In genomic region chr3R:25453150-25453680, dm6 we compare ENCODE assay signal across 1 fruit fly cellular context.
TF ChIP-seq lines count a peak whose summit lies in the region.

No protein-coding gene starts in this region.

TF ChIP-seq in whole organism, embryonic, 481 proteins besides CTCF, POLR2A, EP300 and RAD21 (continued from another document and continues in another):
- TF ChIP-seq CG13624 (GFP tag; optimal IDR thresholded peaks at IDR 0.05; lab: Kevin White, UChicago) (no peak), CG7786 (GFP tag; optimal IDR thresholded peaks at IDR 0.05; lab: Kevin White, UChicago) (no peak), GATAe (GFP tag; conservative IDR thresholded peaks at IDR 0.05; lab: Robert Waterston, UW) (peak; percentile 28; the same call in 1 of the 2 replicates), Hr3 (GFP tag; optimal IDR thresholded peaks at IDR 0.05; lab: Kevin White, UChicago) (peak; percentile 7), twi (tag; optimal IDR thresholded peaks at IDR 0.05; lab: Kevin White, UChicago) (peak; percentile 25), CG6683 (GFP tag; optimal IDR thresholded peaks at IDR 0.05; lab: Kevin White, UChicago) (no peak), CoRest (tag; optimal IDR thresholded peaks at IDR 0.05; lab: Kevin White, UChicago) (peak; percentile 61), cg (GFP tag; optimal IDR thresholded peaks at IDR 0.05; lab: Kevin White, UChicago) (no peak), CG3407 (GFP tag; optimal IDR thresholded peaks at IDR 0.05; lab: Kevin White, UChicago) (peak; percentile 55), MTF-1 (GFP tag; optimal IDR thresholded peaks at IDR 0.05; lab: Kevin White, UChicago; ENCODE audit: borderline replicate concordance) (peak; percentile 13), CG6175 (GFP tag; IDR thresholded peaks at IDR 0.05; lab: Robert Waterston, UW) (no peak), lbe (GFP tag; optimal IDR thresholded peaks at IDR 0.05; lab: Kevin White, UChicago) (peak; percentile 5), CG17361 (GFP tag; IDR thresholded peaks at IDR 0.05; lab: Robert Waterston, UW) (0 out of 3 replicates have a peak, but pooled peaks have one; percentile 35), br (optimal IDR thresholded peaks at IDR 0.05; lab: Kevin White, UChicago) (no peak), cas (GFP tag; IDR thresholded peaks at IDR 0.05; lab: Robert Waterston, UW) (no peak), Nf-YA (GFP tag; IDR thresholded peaks at IDR 0.05; lab: Robert Waterston, UW) (0 out of 2 replicates have a peak, but pooled peaks have one; percentile 32), bbx (GFP tag; IDR thresholded peaks at IDR 0.05; lab: Robert Waterston, UW; ENCODE audit: partially characterized antibody) (no peak), toy (GFP tag; IDR thresholded peaks at IDR 0.05; lab: Robert Waterston, UW) (no peak), HHEX (GFP tag; optimal IDR thresholded peaks at IDR 0.05; lab: Kevin White, UChicago) (peak; percentile 56), row (GFP tag; IDR thresholded peaks at IDR 0.05; lab: Robert Waterston, UW) (no peak), maf-S (GFP tag; optimal IDR thresholded peaks at IDR 0.05; lab: Kevin White, UChicago) (peak; percentile 21), CG2129 (GFP tag; IDR thresholded peaks at IDR 0.05; lab: Robert Waterston, UW; ENCODE audit: partially characterized antibody) (no peak), Trl (optimal IDR thresholded peaks at IDR 0.05; lab: Kevin White, UChicago) (no peak), Trl (GFP tag; optimal IDR thresholded peaks at IDR 0.05; lab: Kevin White, UChicago) (peak; percentile 19), D (optimal IDR thresholded peaks at IDR 0.05; lab: Kevin White, UChicago) (no peak), D (GFP tag; optimal IDR thresholded peaks at IDR 0.05; lab: Kevin White, UChicago) (peak; percentile 52), CG14965 (GFP tag; optimal IDR thresholded peaks at IDR 0.05; lab: Kevin White, UChicago; ENCODE audit: borderline replicate concordance) (peak; percentile 23), Scr (GFP tag; IDR thresholded peaks at IDR 0.05; lab: Robert Waterston, UW; ENCODE audit: partially characterized antibody) (no peak), knrl (GFP tag; IDR thresholded peaks at IDR 0.05; lab: Robert Waterston, UW; ENCODE audit: partially characterized antibody) (no peak), Taf1 (GFP tag; IDR thresholded peaks at IDR 0.05; lab: Robert Waterston, UW) (no peak), CG1024 (GFP tag; IDR thresholded peaks at IDR 0.05; lab: Robert Waterston, UW) (0 out of 2 replicates have a peak, but pooled peaks have one; percentile 16), Spps (tag; optimal IDR thresholded peaks at IDR 0.05; lab: Kevin White, UChicago) (no peak), dysf (GFP tag; IDR thresholded peaks at IDR 0.05; lab: Robert Waterston, UW) (no peak; the same call in 2 of the 3 replicates), ERR (GFP tag; optimal IDR thresholded peaks at IDR 0.05; lab: Kevin White, UChicago) (no peak), Meics (GFP tag; optimal IDR thresholded peaks at IDR 0.05; lab: Kevin White, UChicago) (peak; percentile 38), ATbp (GFP tag; optimal IDR thresholded peaks at IDR 0.05; lab: Kevin White, UChicago) (peak; percentile 54), psq (GFP tag; optimal IDR thresholded peaks at IDR 0.05; lab: Kevin White, UChicago) (no peak), CG14014 (GFP tag; IDR thresholded peaks at IDR 0.05; lab: Robert Waterston, UW) (peak; percentile 26; the same call in 1 of the 2 replicates), ac (GFP tag; optimal IDR thresholded peaks at IDR 0.05; lab: Kevin White, UChicago) (peak; percentile 29), CG9797 (GFP tag; optimal IDR thresholded peaks at IDR 0.05; lab: Kevin White, UChicago) (no peak), CG17385 (GFP tag; optimal IDR thresholded peaks at IDR 0.05; lab: Kevin White, UChicago) (peak; percentile 60), unc-4 (GFP tag; IDR thresholded peaks at IDR 0.05; lab: Robert Waterston, UW; ENCODE audit: partially characterized antibody) (no peak), Sry-δ (GFP tag; optimal IDR thresholded peaks at IDR 0.05; lab: Kevin White, UChicago) (no peak), Oli (tag; optimal IDR thresholded peaks at IDR 0.05; lab: Kevin White, UChicago) (peak; percentile 18), sd (tag; optimal IDR thresholded peaks at IDR 0.05; lab: Kevin White, UChicago) (peak; percentile 64), B-H2 (GFP tag; optimal IDR thresholded peaks at IDR 0.05; lab: Kevin White, UChicago) (peak; percentile 54), schlank (tag; optimal IDR thresholded peaks at IDR 0.05; lab: Kevin White, UChicago) (no peak), CG17829 (tag; optimal IDR thresholded peaks at IDR 0.05; lab: Kevin White, UChicago) (peak; percentile 39), Atf6 (GFP tag; IDR thresholded peaks at IDR 0.05; lab: Robert Waterston, UW) (peak; percentile 28; the same call in 1 of the 2 replicates), CG17186 (GFP tag; optimal IDR thresholded peaks at IDR 0.05; lab: Kevin White, UChicago) (no peak), Doc2 (GFP tag; IDR thresholded peaks at IDR 0.05; lab: Robert Waterston, UW) (no peak), CG12236 (GFP tag; optimal IDR thresholded peaks at IDR 0.05; lab: Kevin White, UChicago) (peak; percentile 47), CG13296 (GFP tag; optimal IDR thresholded peaks at IDR 0.05; lab: Kevin White, UChicago) (peak; percentile 77), gcm (GFP tag; optimal IDR thresholded peaks at IDR 0.05; lab: Kevin White, UChicago) (peak; percentile 65), insv (GFP tag; optimal IDR thresholded peaks at IDR 0.05; lab: Kevin White, UChicago) (peak in 1 of 2 experiments; percentile 34), CG18764 (GFP tag; optimal IDR thresholded peaks at IDR 0.05; lab: Kevin White, UChicago) (peak; percentile 26), cwo (GFP tag; optimal IDR thresholded peaks at IDR 0.05; lab: Kevin White, UChicago) (peak; percentile 3), Doc3 (GFP tag; IDR thresholded peaks at IDR 0.05; lab: Robert Waterston, UW; ENCODE audit: partially characterized antibody) (no peak), CG32767 (GFP tag; IDR thresholded peaks at IDR 0.05; lab: Robert Waterston, UW) (peak; percentile 43; the same call in 1 of the 2 replicates), CG4730 (GFP tag; IDR thresholded peaks at IDR 0.05; lab: Robert Waterston, UW) (no peak), CG6765 (GFP tag; optimal IDR thresholded peaks at IDR 0.05; lab: Kevin White, UChicago) (no peak), Sox100B (GFP tag; optimal IDR thresholded peaks at IDR 0.05; lab: Kevin White, UChicago) (peak; percentile 72), CG6854 (GFP tag; optimal IDR thresholded peaks at IDR 0.05; lab: Kevin White, UChicago) (peak; percentile 9), CG9727 (GFP tag; optimal IDR thresholded peaks at IDR 0.05; lab: Kevin White, UChicago) (peak; percentile 74), CG12769 (tag; optimal IDR thresholded peaks at IDR 0.05; lab: Kevin White, UChicago) (no peak), sima (GFP tag; optimal IDR thresholded peaks at IDR 0.05; lab: Kevin White, UChicago) (peak; percentile 12), Mrtf (GFP tag; IDR thresholded peaks at IDR 0.05; lab: Robert Waterston, UW) (no peak), CHES-1-like (GFP tag; optimal IDR thresholded peaks at IDR 0.05; lab: Kevin White, UChicago) (no peak), jigr1 (GFP tag; IDR thresholded peaks at IDR 0.05; lab: Robert Waterston, UW) (no peak), TFAM (GFP tag; optimal IDR thresholded peaks at IDR 0.05; lab: Kevin White, UChicago) (peak; percentile 33), Jarid2 (GFP tag; optimal IDR thresholded peaks at IDR 0.05; lab: Kevin White, UChicago) (peak; percentile 1), Xrp1 (GFP tag; IDR thresholded peaks at IDR 0.05; lab: Robert Waterston, UW) (peak; percentile 32), CG33213 (GFP tag; optimal IDR thresholded peaks at IDR 0.05; lab: Kevin White, UChicago) (peak; percentile 3), Side (GFP tag; optimal IDR thresholded peaks at IDR 0.05; lab: Kevin White, UChicago) (no peak), en (GFP tag; optimal IDR thresholded peaks at IDR 0.05; lab: Kevin White, UChicago) (peak; percentile 10), ftz-f1 (GFP tag; optimal IDR thresholded peaks at IDR 0.05; lab: Kevin White, UChicago) (peak; percentile 27), stwl (tag; optimal IDR thresholded peaks at IDR 0.05; lab: Kevin White, UChicago) (peak; percentile 5), lmd (GFP tag; IDR thresholded peaks at IDR 0.05; lab: Robert Waterston, UW) (no peak), CG12659 (GFP tag; optimal IDR thresholded peaks at IDR 0.05; lab: Kevin White, UChicago) (peak; percentile 26), D19A (tag; optimal IDR thresholded peaks at IDR 0.05; lab: Kevin White, UChicago) (peak; percentile 47), CG33557 (GFP tag; optimal IDR thresholded peaks at IDR 0.05; lab: Kevin White, UChicago) (peak; percentile 83), CG15011 (GFP tag; optimal IDR thresholded peaks at IDR 0.05; lab: Kevin White, UChicago) (peak; percentile 79), Asciz (GFP tag; optimal IDR thresholded peaks at IDR 0.05; lab: Kevin White, UChicago) (peak; percentile 81), sr (GFP tag; IDR thresholded peaks at IDR 0.05; lab: Robert Waterston, UW) (no peak), CG4707 (GFP tag; optimal IDR thresholded peaks at IDR 0.05; lab: Kevin White, UChicago) (no peak), fd96Cb (tag; optimal IDR thresholded peaks at IDR 0.05; lab: Kevin White, UChicago) (no peak), fu2 (GFP tag; optimal IDR thresholded peaks at IDR 0.05; lab: Kevin White, UChicago) (no peak), ci (GFP tag; IDR thresholded peaks at IDR 0.05; lab: Robert Waterston, UW) (peak; percentile 54), slp2 (GFP tag; optimal IDR thresholded peaks at IDR 0.05; lab: Kevin White, UChicago) (peak; percentile 23), CG1603 (tag; optimal IDR thresholded peaks at IDR 0.05; lab: Kevin White, UChicago) (peak; percentile 50), Tbp (GFP tag; optimal IDR thresholded peaks at IDR 0.05; lab: Kevin White, UChicago) (no peak), CG6272 (GFP tag; IDR thresholded peaks at IDR 0.05; lab: Robert Waterston, UW) (no peak), CG4328 (GFP tag; optimal IDR thresholded peaks at IDR 0.05; lab: Kevin White, UChicago) (peak; percentile 1), Sox102F (GFP tag; optimal IDR thresholded peaks at IDR 0.05; lab: Kevin White, UChicago) (peak; percentile 34), CG16779 (GFP tag; IDR thresholded peaks at IDR 0.05; lab: Robert Waterston, UW) (no peak), scrt (GFP tag; optimal IDR thresholded peaks at IDR 0.05; lab: Kevin White, UChicago) (peak; percentile 61), Stat92E (GFP tag; optimal IDR thresholded peaks at IDR 0.05; lab: Kevin White, UChicago) (no peak), Drgx (GFP tag; IDR thresholded peaks at IDR 0.05; lab: Robert Waterston, UW) (no peak), CG6813 (GFP tag; optimal IDR thresholded peaks at IDR 0.05; lab: Kevin White, UChicago) (peak; percentile 64), crp (GFP tag; optimal IDR thresholded peaks at IDR 0.05; lab: Kevin White, UChicago) (no peak), pum (GFP tag; optimal IDR thresholded peaks at IDR 0.05; lab: Kevin White, UChicago) (no peak), CG1233 (GFP tag; optimal IDR thresholded peaks at IDR 0.05; lab: Kevin White, UChicago) (peak; percentile 28), usp (GFP tag; optimal IDR thresholded peaks at IDR 0.05; lab: Kevin White, UChicago) (no peak), pzg (GFP tag; optimal IDR thresholded peaks at IDR 0.05; lab: Kevin White, UChicago) (no peak), fru (optimal IDR thresholded peaks at IDR 0.05; lab: Kevin White, UChicago) (no peak), sisA (GFP tag; IDR thresholded peaks at IDR 0.05; lab: Robert Waterston, UW) (no peak), lola (GFP tag; optimal IDR thresholded peaks at IDR 0.05; lab: Kevin White, UChicago) (peak in 1 of 3 experiments; percentile 68), unpg (GFP tag; optimal IDR thresholded peaks at IDR 0.05; lab: Kevin White, UChicago) (peak; percentile 64), mld (GFP tag; IDR thresholded peaks at IDR 0.05; lab: Robert Waterston, UW; ENCODE audit: partially characterized antibody) (no peak), sqz (GFP tag; optimal IDR thresholded peaks at IDR 0.05; lab: Kevin White, UChicago) (peak; percentile 72), CG14441 (GFP tag; IDR thresholded peaks at IDR 0.05; lab: Robert Waterston, UW) (0 out of 2 replicates have a peak, but pooled peaks have one; percentile 5), CG2678 (tag; optimal IDR thresholded peaks at IDR 0.05; lab: Kevin White, UChicago) (peak; percentile 54), CG3838 (GFP tag; optimal IDR thresholded peaks at IDR 0.05; lab: Kevin White, UChicago) (peak; percentile 24), CG12942 (GFP tag; optimal IDR thresholded peaks at IDR 0.05; lab: Kevin White, UChicago) (no peak), dmrt99B (tag; optimal IDR thresholded peaks at IDR 0.05; lab: Kevin White, UChicago) (peak; percentile 62), eyg (GFP tag; optimal IDR thresholded peaks at IDR 0.05; lab: Kevin White, UChicago) (peak; percentile 50), grn (GFP tag; optimal IDR thresholded peaks at IDR 0.05; lab: Kevin White, UChicago) (peak; percentile 70), CG4282 (GFP tag; optimal IDR thresholded peaks at IDR 0.05; lab: Kevin White, UChicago) (no peak), CG10959 (GFP tag; IDR thresholded peaks at IDR 0.05; lab: Robert Waterston, UW) (no peak), CG13123 (GFP tag; optimal IDR thresholded peaks at IDR 0.05; lab: Kevin White, UChicago) (peak; percentile 19), Ets65A (GFP tag; lab: Kevin White, UChicago) (peak; percentile 16), dm (GFP tag; optimal IDR thresholded peaks at IDR 0.05; lab: Kevin White, UChicago) (no peak), odd (GFP tag; optimal IDR thresholded peaks at IDR 0.05; lab: Kevin White, UChicago) (peak; percentile 84), da (GFP tag; optimal IDR thresholded peaks at IDR 0.05; lab: Kevin White, UChicago) (peak; percentile 19), CG1647 (GFP tag; optimal IDR thresholded peaks at IDR 0.05; lab: Kevin White, UChicago) (no peak), CG14667 (GFP tag; IDR thresholded peaks at IDR 0.05; lab: Robert Waterston, UW) (no peak), zen2 (GFP tag; IDR thresholded peaks at IDR 0.05; lab: Robert Waterston, UW; ENCODE audit: partially characterized antibody) (no peak), zfh1 (GFP tag; IDR thresholded peaks at IDR 0.05; lab: Robert Waterston, UW) (peak; percentile 59; the same call in 2 of the 3 replicates), sna (GFP tag; IDR thresholded peaks at IDR 0.05; lab: Robert Waterston, UW; ENCODE audit: partially characterized antibody) (no peak), HLH4C (GFP tag; IDR thresholded peaks at IDR 0.05; lab: Robert Waterston, UW; ENCODE audit: partially characterized antibody) (no peak), E2f2 (GFP tag; IDR thresholded peaks at IDR 0.05; lab: Robert Waterston, UW) (peak; percentile 38; the same call in 1 of the 2 replicates)
